Worm (Caenorhabditis elegans) whole organism, L4 larva: Measurements from ENCODE around the gene pst-2.
A peak's percentile ranks its signal among the peaks of the same experiment; 100 is the strongest.

Experiments
- D1046.2 ChIP-seq: fragments of 200-800 bp; sonication (Bioruptor generic); IDR thresholded peaks from 2 replicates; pipeline ENCODE4 v1.3.6; 2022; ENCODE audit warnings: missing genetic modification characterization, missing compliant biosample characterization
- F49E8.2 ChIP-seq: sonication (generic microtip); optimal IDR thresholded peaks from 2 replicates; lab custom pipeline; 2016; ENCODE audit warnings: missing compliant biosample characterization, mild to moderate bottlenecking, missing genetic modification characterization, borderline replicate concordance
- T26A8.4 ChIP-seq: fragments of 200-800 bp; sonication (Bioruptor generic); IDR thresholded peaks from 2 replicates; pipeline ENCODE4 v1.3.6; 2022; ENCODE audit warnings: missing genetic modification characterization, missing compliant biosample characterization
- Y48G9A.11 ChIP-seq: fragments of 200-800 bp; sonication (Bioruptor generic); IDR thresholded peaks from 2 replicates; pipeline ENCODE4 v1.3.6; 2022; ENCODE audit warnings: missing genetic modification reagents, missing genetic modification characterization, missing compliant biosample characterization
- aha-1 ChIP-seq: fragments of 150-350 bp; peaks from one replicate; lab custom pipeline; 2014; ENCODE audit warnings: missing biosample characterization, missing genetic modification characterization
- ceh-20 ChIP-seq: fragments of 200-800 bp; sonication (Bioruptor generic); IDR thresholded peaks from 2 replicates; pipeline ENCODE4 v1.3.6; 2022; ENCODE audit warnings: missing genetic modification reagents, missing genetic modification characterization, missing compliant biosample characterization
- ceh-44 ChIP-seq: fragments of 200-800 bp; sonication (Bioruptor generic); IDR thresholded peaks from 2 replicates; pipeline ENCODE4 v1.3.6; 2022; ENCODE audit warnings: missing genetic modification reagents, missing genetic modification characterization, missing compliant biosample characterization
- ctbp-1 ChIP-seq: fragments of 200-800 bp; sonication (Bioruptor generic); IDR thresholded peaks from 2 replicates; pipeline ENCODE4 v1.3.6; 2022; ENCODE audit warnings: missing genetic modification reagents, missing genetic modification characterization, missing compliant biosample characterization
- daf-19 ChIP-seq: fragments of 200-800 bp; sonication (Bioruptor generic); conservative IDR thresholded peaks from 2 replicates; pipeline ENCODE4 v1.3.6; 2022; ENCODE audit warnings: missing genetic modification characterization, missing compliant biosample characterization
- dmd-8 ChIP-seq: fragments of 200-800 bp; sonication (Bioruptor generic); IDR thresholded peaks from 2 replicates; pipeline ENCODE4 v1.3.6; 2022; ENCODE audit warnings: missing genetic modification characterization, missing compliant biosample characterization
- fkh-10 ChIP-seq: fragments of 150-350 bp; optimal IDR thresholded peaks from 2 replicates; lab custom pipeline; 2014; ENCODE audit warnings: missing biosample characterization, missing genetic modification reagents, missing genetic modification characterization
- hmg-1.1 ChIP-seq: fragments of 200-800 bp; sonication (Bioruptor generic); IDR thresholded peaks from 2 replicates; pipeline ENCODE4 v1.3.6; 2022; ENCODE audit warnings: missing genetic modification reagents, missing genetic modification characterization, missing compliant biosample characterization
- lin-15B ChIP-seq: fragments of 150-350 bp; sonication (generic microtip); optimal IDR thresholded peaks from 3 replicates; lab custom pipeline; 2014; ENCODE audit warnings: missing biosample characterization, missing genetic modification characterization
- lin-38 ChIP-seq: fragments of 200-800 bp; sonication (Bioruptor generic); IDR thresholded peaks from 2 replicates; pipeline ENCODE4 v1.3.6; 2022; ENCODE audit warnings: missing genetic modification reagents, missing genetic modification characterization, missing compliant biosample characterization
- lir-3 ChIP-seq: sonication (generic microtip); optimal IDR thresholded peaks from 2 replicates; lab custom pipeline; 2016; ENCODE audit warnings: mild to moderate bottlenecking, missing genetic modification characterization, missing compliant biosample characterization
- lsy-2 ChIP-seq, 2 experiments: fragments of 150-350 bp in 1 of 2; sonication (generic microtip) in 1 of 2; optimal IDR thresholded peaks; 2 replicates each; lab custom pipeline; 2014 to 2017; ENCODE audit warnings: missing biosample characterization in 2 of 2, missing genetic modification characterization in 2 of 2
- mes-2 ChIP-seq: sonication (generic microtip); optimal IDR thresholded peaks from 2 replicates; lab custom pipeline; 2016; ENCODE audit warnings: missing genotype, mild to moderate bottlenecking, missing genetic modification characterization, missing compliant biosample characterization; ENCODE audit not compliant: poor library complexity, severe bottlenecking
- nhr-102 ChIP-seq: sonication (generic microtip); optimal IDR thresholded peaks from 2 replicates; lab custom pipeline; 2016; ENCODE audit warnings: mild to moderate bottlenecking, missing genetic modification characterization, moderate library complexity, missing compliant biosample characterization
- nhr-25 ChIP-seq: sonication (generic microtip); optimal IDR thresholded peaks from 2 replicates; lab custom pipeline; 2017; ENCODE audit warnings: missing genetic modification characterization, mild to moderate bottlenecking, missing compliant biosample characterization, antibody characterized with exemption, moderate library complexity, borderline replicate concordance; ENCODE audit not compliant: insufficient read depth
- nhr-28 ChIP-seq: fragments of 150-350 bp; optimal IDR thresholded peaks from 2 replicates; lab custom pipeline; 2014; ENCODE audit warnings: missing biosample characterization, missing genetic modification characterization
- nhr-6 ChIP-seq: fragments of 150-350 bp; optimal IDR thresholded peaks from 2 replicates; lab custom pipeline; 2014; ENCODE audit warnings: missing biosample characterization, missing genetic modification characterization
- nhr-76 ChIP-seq: fragments of 150-350 bp; optimal IDR thresholded peaks from 2 replicates; lab custom pipeline; 2014; ENCODE audit warnings: missing biosample characterization, missing genetic modification characterization
- pqm-1 ChIP-seq: sonication (generic microtip); optimal IDR thresholded peaks from 2 replicates; lab custom pipeline; 2017; ENCODE audit warnings: missing biosample characterization, missing genetic modification characterization
- saeg-2 ChIP-seq: fragments of 200-800 bp; sonication (Bioruptor generic); IDR thresholded peaks from 2 replicates; pipeline ENCODE4 v1.3.6; 2022; ENCODE audit warnings: missing genetic modification reagents, missing genetic modification characterization, missing compliant biosample characterization
- sdz-12 ChIP-seq: fragments of 200-800 bp; sonication (Bioruptor generic); optimal IDR thresholded peaks from 2 replicates; lab custom pipeline; 2018; ENCODE audit warnings: mild to moderate bottlenecking, missing genetic modification characterization, missing compliant biosample characterization
- set-16 ChIP-seq: fragments of 200-800 bp; sonication (Bioruptor generic); IDR thresholded peaks from 2 replicates; pipeline ENCODE4 v1.3.6; 2022; ENCODE audit warnings: missing genetic modification reagents, missing genetic modification characterization, missing compliant biosample characterization
- skn-1 ChIP-seq: fragments of 150-350 bp; optimal IDR thresholded peaks from 2 replicates; lab custom pipeline; 2014; ENCODE audit warnings: missing biosample characterization, missing genetic modification characterization
- snpc-1.2 ChIP-seq: fragments of 200-800 bp; sonication (Bioruptor generic); IDR thresholded peaks from 2 replicates; pipeline ENCODE4 v1.3.6; 2022; ENCODE audit warnings: missing genetic modification reagents, missing genetic modification characterization, missing compliant biosample characterization
- spr-1 ChIP-seq: sonication (generic microtip); optimal IDR thresholded peaks from 2 replicates; lab custom pipeline; 2016; ENCODE audit warnings: mild to moderate bottlenecking, missing genetic modification characterization, missing compliant biosample characterization
- tag-97 ChIP-seq: fragments of 200-800 bp; sonication (Bioruptor generic); IDR thresholded peaks from 2 replicates; pipeline ENCODE4 v1.3.6; 2022; ENCODE audit warnings: missing genetic modification characterization, missing compliant biosample characterization
- unc-130 ChIP-seq: sonication (generic microtip); optimal IDR thresholded peaks from 2 replicates; lab custom pipeline; 2016; ENCODE audit warnings: missing genetic modification reagents, missing genetic modification characterization, missing compliant biosample characterization
- unc-39 ChIP-seq: sonication (generic microtip); optimal IDR thresholded peaks from 2 replicates; lab custom pipeline; 2017; ENCODE audit warnings: missing biosample characterization, missing genetic modification characterization
- zfp-2 ChIP-seq: sonication (generic microtip); optimal IDR thresholded peaks from 2 replicates; lab custom pipeline; 2016; ENCODE audit warnings: mild to moderate bottlenecking, missing genetic modification characterization, missing compliant biosample characterization

pst-2 gene

ce11 chrIII:5663521-5663920, 16.7 kb upstream of the pst-2 start:
- TF ChIP-seq T26A8.4 (GFP tag; lab: Robert Waterston, UW) (no peak), lin-38 (peak; percentile 81), saeg-2 (GFP tag; lab: Robert Waterston, UW) (no peak), snpc-1.2 (GFP tag; lab: Robert Waterston, UW) (peak; percentile 60; the same call in 1 of the 2 replicates), unc-130 (GFP tag; lab: Kevin White, UChicago) (peak; percentile 87), Y48G9A.11 (GFP tag; lab: Robert Waterston, UW) (peak; percentile 79), F49E8.2 (tag; lab: Kevin White, UChicago) (peak; percentile 85), lsy-2 (tag; optimal IDR thresholded peaks at IDR 0.05; lab: Kevin White, UChicago) (peak in 1 of 2 experiments; percentile 73)

DNA sequence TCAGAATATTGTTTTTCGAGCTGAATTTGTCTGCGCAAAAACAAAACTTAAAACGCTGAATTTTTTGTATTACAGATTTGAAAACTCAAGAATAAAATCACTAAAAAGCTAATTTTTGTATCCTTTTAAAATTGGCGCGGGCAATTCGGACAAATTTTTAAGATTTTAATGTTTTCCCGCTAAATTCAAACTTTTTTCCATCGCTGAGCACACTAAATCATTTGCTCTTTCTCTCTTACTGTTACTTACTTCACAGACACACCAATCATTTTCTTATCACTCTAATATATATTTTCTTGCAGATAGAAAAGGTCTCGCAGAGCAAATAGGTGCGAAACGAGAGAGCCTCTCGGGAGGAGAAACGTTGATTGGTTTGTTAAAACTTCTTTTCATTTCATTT, 16.3 kb upstream of the pst-2 start, which contains the start of gene par-3:
TSS of gene par-3 (plus strand) at position 301 of the 400 bp plus-strand sequence.
- TF ChIP-seq aha-1: peak; percentile 42
- TF ChIP-seq nhr-102 (tag; lab: Kevin White, UChicago): no peak
- peak; percentile 53 for TF ChIP-seq pqm-1 (tag; lab: Kevin White, UChicago)

- TF ChIP-seq nhr-25 (tag; lab: Kevin White, UChicago) (no peak), lir-3 (no peak), pqm-1 (tag; lab: Kevin White, UChicago) (peak; percentile 1), set-16 (GFP tag; lab: Robert Waterston, UW) (no peak), nhr-76 (tag; lab: Kevin White, UChicago) (no peak), dmd-8 (GFP tag; lab: Robert Waterston, UW) (no peak), mes-2 (tag; lab: Kevin White, UChicago) (peak; percentile 13), ceh-44 (GFP tag; lab: Robert Waterston, UW) (no peak), tag-97 (no peak), sdz-12 (GFP tag; lab: Kevin White, UChicago) (no peak), nhr-28 (tag; lab: Kevin White, UChicago) (peak; percentile 31), daf-19 (GFP tag; lab: Robert Waterston, UW) (no peak)
These were observed 15.0 kb upstream of the pst-2 start for ce11 chrIII:5665278-5665677.

- TF ChIP-seq set-16 (GFP tag; lab: Robert Waterston, UW) (no peak), unc-39 (tag; lab: Kevin White, UChicago) (no peak), fkh-10 (GFP tag; lab: Kevin White, UChicago) (no peak), pqm-1 (tag; lab: Kevin White, UChicago) (no peak), snpc-1.2 (GFP tag; lab: Robert Waterston, UW) (no peak), hmg-1.1 (GFP tag; lab: Robert Waterston, UW) (no peak), nhr-6 (no peak), skn-1 (tag; lab: Kevin White, UChicago) (no peak), ctbp-1 (no peak), spr-1 (tag; lab: Kevin White, UChicago) (no peak), nhr-102 (tag; lab: Kevin White, UChicago) (no peak), zfp-2 (no peak), nhr-25 (tag; lab: Kevin White, UChicago) (no peak), ceh-20 (GFP tag; lab: Robert Waterston, UW) (no peak), lin-15B (no peak), Y48G9A.11 (GFP tag; lab: Robert Waterston, UW) (no peak), D1046.2 (GFP tag; lab: Robert Waterston, UW) (no peak), unc-130 (GFP tag; lab: Kevin White, UChicago) (no peak)
These were observed 14.5 kb upstream of the pst-2 start for ce11 chrIII:5665710-5666109.
